Worm (Caenorhabditis elegans): Measurements from ENCODE around the gene ZC190.7.

The ZC190.7 gene

ce11 chrV:8651007-8651711 is 35.5 kb downstream of the ZC190.7 start (continued):
- no peak for TF ChIP-seq zip-2 (tag; optimal IDR thresholded peaks at IDR 0.05)
- TF ChIP-seq dpl-1 (GFP tag; optimal IDR thresholded peaks at IDR 0.05) = no peak
- peak; percentile 99 for TF ChIP-seq tra-1 (GFP tag; IDR thresholded peaks at IDR 0.05)
- no peak for TF ChIP-seq egl-27 (tag; optimal IDR thresholded peaks at IDR 0.05)
- TF ChIP-seq mes-2 (tag; optimal IDR thresholded peaks at IDR 0.05; ENCODE audit: poor library complexity, severe bottlenecking) = peak; percentile 27
- no peak for TF ChIP-seq lin-13 (GFP tag; optimal IDR thresholded peaks at IDR 0.05)
- no peak for TF ChIP-seq ces-1 (GFP tag; optimal IDR thresholded peaks at IDR 0.05)
- TF ChIP-seq snpc-4 (tag; optimal IDR thresholded peaks at IDR 0.05) = no peak
- peak; percentile 73 for TF ChIP-seq T20F7.1 (GFP tag; optimal IDR thresholded peaks at IDR 0.05)
- no peak for TF ChIP-seq aly-2 (tag; optimal IDR thresholded peaks at IDR 0.05)
- TF ChIP-seq nhr-28 (tag; optimal IDR thresholded peaks at IDR 0.05) = peak; percentile 77
- no peak for TF ChIP-seq unc-39 (tag; optimal IDR thresholded peaks at IDR 0.05)
- no peak for TF ChIP-seq ceh-32 (tag; optimal IDR thresholded peaks at IDR 0.05; ENCODE audit: poor library complexity)
- no peak for TF ChIP-seq ZK337.2 (GFP tag; IDR thresholded peaks at IDR 0.05)
- TF ChIP-seq lin-1 (GFP tag; IDR thresholded peaks at IDR 0.05) = peak; percentile 93; the same call in 1 of the 2 replicates
- no peak for TF ChIP-seq ceh-82 (tag; optimal IDR thresholded peaks at IDR 0.05)
- TF ChIP-seq hif-1 (tag; optimal IDR thresholded peaks at IDR 0.05) = peak in 1 of 2 experiments; percentile 37
- TF ChIP-seq hlh-11 (tag; optimal IDR thresholded peaks at IDR 0.05) = peak; percentile 98
- peak; percentile 56 for TF ChIP-seq mep-1 (tag; optimal IDR thresholded peaks at IDR 0.05)
- no peak for TF ChIP-seq aha-1 (tag)
- no peak for TF ChIP-seq skn-1 (tag; optimal IDR thresholded peaks at IDR 0.05)
- TF ChIP-seq F49E8.2 (tag; optimal IDR thresholded peaks at IDR 0.05; ENCODE audit: borderline replicate concordance) = no peak
- TF ChIP-seq dmd-6 (GFP tag; IDR thresholded peaks at IDR 0.05) = peak; percentile 100
- TF ChIP-seq tag-97 (GFP tag; IDR thresholded peaks at IDR 0.05) = no peak
- TF ChIP-seq pha-4 (GFP tag; IDR thresholded peaks at IDR 0.05) = peak; percentile 85; the same call in 1 of the 2 replicates
- peak; percentile 23 for TF ChIP-seq pha-4 (tag; optimal IDR thresholded peaks at IDR 0.05)
- TF ChIP-seq dmd-9 (GFP tag; IDR thresholded peaks at IDR 0.05) = no peak
- no peak for TF ChIP-seq F26F4.8 (GFP tag; conservative IDR thresholded peaks at IDR 0.05)
- TF ChIP-seq zfp-2 (tag; optimal IDR thresholded peaks at IDR 0.05) = no peak
- peak; percentile 93 for TF ChIP-seq nhr-102 (tag; optimal IDR thresholded peaks at IDR 0.05)
- no peak for TF ChIP-seq lim-7 (GFP tag; IDR thresholded peaks at IDR 0.05)
- TF ChIP-seq ctbp-1 (GFP tag; IDR thresholded peaks at IDR 0.05) = no peak
- peak; percentile 88 to 96 for TF ChIP-seq unc-62 (GFP tag; optimal IDR thresholded peaks at IDR 0.05 in 1 of 2)
- TF ChIP-seq unc-62 (tag; optimal IDR thresholded peaks at IDR 0.05) = no peak
- TF ChIP-seq cey-2 (tag; optimal IDR thresholded peaks at IDR 0.05; ENCODE audit: borderline replicate concordance, insufficient read depth) = peak; percentile 74
- TF ChIP-seq snpc-1.2 (GFP tag; IDR thresholded peaks at IDR 0.05) = no peak
- TF ChIP-seq nhr-48 (tag; optimal IDR thresholded peaks at IDR 0.05) = peak; percentile 94
- TF ChIP-seq madf-5 (GFP tag; IDR thresholded peaks at IDR 0.05) = no peak
- peak; percentile 64 for TF ChIP-seq jun-1 (tag; optimal IDR thresholded peaks at IDR 0.05)
- TF ChIP-seq php-3 (GFP tag; IDR thresholded peaks at IDR 0.05) = peak; percentile 99
- no peak for TF ChIP-seq mxl-2 (GFP tag; conservative IDR thresholded peaks at IDR 0.05)
- no peak for TF ChIP-seq unc-130 (GFP tag; optimal IDR thresholded peaks at IDR 0.05)
- TF ChIP-seq mdl-1 (tag; optimal IDR thresholded peaks at IDR 0.05) = no peak
- TF ChIP-seq daf-8 (GFP tag; IDR thresholded peaks at IDR 0.05) = no peak
- TF ChIP-seq F10B5.3 (tag; optimal IDR thresholded peaks at IDR 0.05) = no peak
- TF ChIP-seq zip-11 (GFP tag; IDR thresholded peaks at IDR 0.05) = no peak
- no peak for TF ChIP-seq zag-1 (tag; optimal IDR thresholded peaks at IDR 0.05)
- TF ChIP-seq zfp-3 (GFP tag; conservative IDR thresholded peaks at IDR 0.05) = no peak
- peak in 1 of 2 experiments; percentile 94 for TF ChIP-seq daf-16 (GFP tag; optimal IDR thresholded peaks at IDR 0.05)
- peak; percentile 99 for TF ChIP-seq daf-16 (tag; optimal IDR thresholded peaks at IDR 0.05)
- peak; percentile 92 for TF ChIP-seq gei-8 (GFP tag; optimal IDR thresholded peaks at IDR 0.05)

All from whole organism, L4 larva.